Fruit fly (Drosophila melanogaster) whole organism, embryonic: ENCODE measurements around the gene kin17.

Experiments used
- Atf6 ChIP-seq: fragments of 200-800 bp; sonication (Bioruptor generic); IDR thresholded peaks from 2 replicates; pipeline ENCODE4 v1.3.6; 2022; ENCODE audit warnings: missing biosample characterization, missing genetic modification characterization
- BtbVII ChIP-seq: fragments of 200-800 bp; sonication (Bioruptor generic); optimal IDR thresholded peaks from 3 replicates; lab custom pipeline; 2017; ENCODE audit warnings: missing biosample characterization, mild to moderate bottlenecking, missing genetic modification characterization
- CG10147 ChIP-seq: fragments of 200-800 bp; sonication (Bioruptor generic); optimal IDR thresholded peaks from 2 replicates; lab custom pipeline; 2019; ENCODE audit warnings: missing biosample characterization, mild to moderate bottlenecking, missing genetic modification characterization, moderate library complexity
- CG10543 ChIP-seq: fragments of 200-800 bp; sonication (Bioruptor generic); optimal IDR thresholded peaks from 3 replicates; lab custom pipeline; 2017; ENCODE audit warnings: missing biosample characterization, mild to moderate bottlenecking, missing genetic modification characterization, moderate library complexity
- CG10959 ChIP-seq: fragments of 200-800 bp; sonication (Bioruptor generic); IDR thresholded peaks from 2 replicates; pipeline ENCODE4 v1.3.6; 2022; ENCODE audit warnings: missing biosample characterization, missing genetic modification characterization
- CG12769 ChIP-seq: fragments of 200-800 bp; sonication (Bioruptor generic); optimal IDR thresholded peaks from 2 replicates; lab custom pipeline; 2019; ENCODE audit warnings: missing biosample characterization, mild to moderate bottlenecking, missing genetic modification characterization, moderate library complexity
- CG13287 ChIP-seq: fragments of 200-800 bp; sonication (Bioruptor generic); IDR thresholded peaks from 2 replicates; pipeline ENCODE4 v1.3.6; 2022; ENCODE audit warnings: missing biosample characterization, missing genetic modification characterization; ENCODE audit not compliant: partially characterized antibody
- CG13894 ChIP-seq: fragments of 200-800 bp; sonication (Bioruptor generic); optimal IDR thresholded peaks from 3 replicates; lab custom pipeline; 2018; ENCODE audit warnings: missing biosample characterization, mild to moderate bottlenecking, missing genetic modification characterization, moderate library complexity
- CG15514 ChIP-seq: fragments of 200-800 bp; sonication (Bioruptor generic); optimal IDR thresholded peaks from 3 replicates; lab custom pipeline; 2017; ENCODE audit warnings: missing biosample characterization, missing genetic modification characterization, mild to moderate bottlenecking, moderate library complexity, missing genetic modification reagents
- CG18599 ChIP-seq: fragments of 200-800 bp; sonication (Bioruptor generic); optimal IDR thresholded peaks from 3 replicates; lab custom pipeline; 2017; ENCODE audit warnings: missing biosample characterization, missing genetic modification characterization, mild to moderate bottlenecking, moderate library complexity, missing genetic modification reagents
- CG2712 ChIP-seq: fragments of 200-800 bp; optimal IDR thresholded peaks from 3 replicates; lab custom pipeline; 2019; ENCODE audit warnings: missing biosample characterization, mild to moderate bottlenecking, missing genetic modification characterization, moderate library complexity
- CG30403 ChIP-seq: fragments of 200-800 bp; sonication (Bioruptor generic); optimal IDR thresholded peaks from 3 replicates; lab custom pipeline; 2016; ENCODE audit warnings: missing biosample characterization, missing genetic modification characterization
- CG31388 ChIP-seq: fragments of 200-800 bp; sonication (Bioruptor generic); optimal IDR thresholded peaks from 2 replicates; lab custom pipeline; 2016; ENCODE audit warnings: missing biosample characterization, missing genetic modification characterization
- CG3281 ChIP-seq: fragments of 200-800 bp; sonication (Bioruptor generic); optimal IDR thresholded peaks from 3 replicates; lab custom pipeline; 2017; ENCODE audit warnings: missing biosample characterization, mild to moderate bottlenecking, missing genetic modification characterization
- CG33213 ChIP-seq: fragments of 200-800 bp; sonication (Bioruptor generic); optimal IDR thresholded peaks from 3 replicates; lab custom pipeline; 2016; ENCODE audit warnings: missing biosample characterization, missing genetic modification characterization
- CG5180 ChIP-seq: fragments of 200-800 bp; sonication (Bioruptor generic); optimal IDR thresholded peaks from 3 replicates; lab custom pipeline; 2017; ENCODE audit warnings: missing biosample characterization, missing genetic modification characterization, mild to moderate bottlenecking, moderate library complexity, missing genetic modification reagents
- CG6654 ChIP-seq: fragments of 200-800 bp; sonication (Bioruptor generic); optimal IDR thresholded peaks from 2 replicates; lab custom pipeline; 2017; ENCODE audit warnings: missing biosample characterization, mild to moderate bottlenecking, missing genetic modification characterization
- CG8290 ChIP-seq, 3 experiments: fragments of 200-800 bp; sonication (Bioruptor generic); optimal IDR thresholded peaks; 2 replicates each; lab custom pipeline; 2016 to 2019; ENCODE audit warnings: missing biosample characterization in 3 of 3, missing genetic modification characterization in 3 of 3, mild to moderate bottlenecking in 2 of 3, moderate library complexity in 1 of 3
- D19A ChIP-seq: fragments of 200-800 bp; optimal IDR thresholded peaks from 3 replicates; lab custom pipeline; 2019; ENCODE audit warnings: missing biosample characterization, mild to moderate bottlenecking, missing genetic modification characterization, moderate library complexity
- Deaf1 ChIP-seq: fragments of 200-800 bp; optimal IDR thresholded peaks from 3 replicates; lab custom pipeline; 2019; ENCODE audit warnings: missing biosample characterization, mild to moderate bottlenecking, missing genetic modification characterization, moderate library complexity
- Gsc ChIP-seq: fragments of 200-800 bp; sonication (Bioruptor generic); IDR thresholded peaks from 2 replicates; pipeline ENCODE4 v1.3.6; 2022; ENCODE audit warnings: missing biosample characterization, missing genetic modification characterization
- H2.0 ChIP-seq: fragments of 200-800 bp; sonication (Bioruptor generic); IDR thresholded peaks from 2 replicates; pipeline ENCODE4 v1.3.6; 2022; ENCODE audit warnings: missing biosample characterization, missing genetic modification characterization
- Hand ChIP-seq: fragments of 200-800 bp; sonication (Bioruptor generic); optimal IDR thresholded peaks from 2 replicates; lab custom pipeline; 2017; ENCODE audit warnings: mild to moderate bottlenecking, missing biosample characterization, missing genetic modification reagents, missing genetic modification characterization
- Hmr ChIP-seq: fragments of 200-800 bp; sonication (Bioruptor generic); optimal IDR thresholded peaks from 3 replicates; lab custom pipeline; 2017; ENCODE audit warnings: mild to moderate bottlenecking, missing biosample characterization, missing genetic modification reagents, missing genetic modification characterization
- Hr78 ChIP-seq, 2 experiments: fragments of 200-800 bp in 1 of 2; fragments of >200 bp in 1 of 2; sonication (Bioruptor generic) in 1 of 2; optimal IDR thresholded peaks; 2 replicates each; lab custom pipeline; 2017 to 2019; ENCODE audit warnings: missing biosample characterization in 2 of 2, missing genetic modification characterization in 2 of 2, mild to moderate bottlenecking in 1 of 2, moderate library complexity in 1 of 2
- Lim3 ChIP-seq: fragments of 200-800 bp; sonication (Bioruptor generic); IDR thresholded peaks from 2 replicates; pipeline ENCODE4 v1.3.6; 2022; ENCODE audit warnings: missing biosample characterization, missing genetic modification characterization
- Med ChIP-seq: fragments of 200-800 bp; sonication (Bioruptor generic); peaks from one replicate; lab custom pipeline; 2016; ENCODE audit warnings: missing biosample characterization, missing genetic modification characterization, mild to moderate bottlenecking, inconsistent platforms, moderate library complexity
- Rfx ChIP-seq: fragments of 200-800 bp; sonication (Bioruptor generic); IDR thresholded peaks from 2 replicates; pipeline ENCODE4 v1.3.6; 2022; ENCODE audit warnings: missing biosample characterization, missing genetic modification characterization
- Sin3A ChIP-seq: fragments of >200 bp; optimal IDR thresholded peaks from 2 replicates; lab custom pipeline; 2018
- bab2 ChIP-seq: fragments of 200-800 bp; sonication (Bioruptor generic); optimal IDR thresholded peaks from 2 replicates; lab custom pipeline; 2016; ENCODE audit warnings: missing biosample characterization, missing genetic modification characterization
- caup ChIP-seq: fragments of 200-800 bp; sonication (Bioruptor generic); optimal IDR thresholded peaks from 3 replicates; lab custom pipeline; 2017; ENCODE audit warnings: missing biosample characterization, mild to moderate bottlenecking, missing genetic modification characterization, moderate library complexity; ENCODE audit not compliant: severe bottlenecking
- cg ChIP-seq: fragments of 200-800 bp; sonication (Bioruptor generic); optimal IDR thresholded peaks from 3 replicates; lab custom pipeline; 2019; ENCODE audit warnings: missing biosample characterization, mild to moderate bottlenecking, missing genetic modification characterization, moderate library complexity
- crc ChIP-seq: fragments of 200-800 bp; sonication (Bioruptor generic); optimal IDR thresholded peaks from 2 replicates; lab custom pipeline; 2016; ENCODE audit warnings: missing biosample characterization, missing genetic modification characterization
- dmrt11E ChIP-seq: fragments of 200-800 bp; sonication (Bioruptor generic); optimal IDR thresholded peaks from 3 replicates; lab custom pipeline; 2018; ENCODE audit warnings: missing biosample characterization, mild to moderate bottlenecking, missing genetic modification characterization, moderate library complexity
- en ChIP-seq: fragments of 200-800 bp; sonication (Bioruptor generic); optimal IDR thresholded peaks from 2 replicates; lab custom pipeline; 2016; ENCODE audit warnings: missing biosample characterization, missing genetic modification characterization
- lab ChIP-seq: fragments of 200-800 bp; sonication (Bioruptor generic); optimal IDR thresholded peaks from 3 replicates; lab custom pipeline; 2017; ENCODE audit warnings: missing biosample characterization, missing genetic modification characterization, mild to moderate bottlenecking, moderate library complexity, missing genetic modification reagents
- pum ChIP-seq: fragments of 200-800 bp; sonication (Bioruptor generic); optimal IDR thresholded peaks from 2 replicates; lab custom pipeline; 2016; ENCODE audit warnings: missing biosample characterization, missing genetic modification characterization
- ranshi ChIP-seq: fragments of 200-800 bp; sonication (Bioruptor generic); IDR thresholded peaks from 2 replicates; pipeline ENCODE4 v1.3.6; 2022; ENCODE audit warnings: missing biosample characterization, missing genetic modification characterization
- schlank ChIP-seq: fragments of 200-800 bp; sonication (Bioruptor generic); optimal IDR thresholded peaks from 2 replicates; lab custom pipeline; 2018; ENCODE audit warnings: missing biosample characterization, mild to moderate bottlenecking, missing genetic modification characterization
- sens ChIP-seq: fragments of 200-800 bp; sonication (Bioruptor generic); peaks from one replicate; lab custom pipeline; 2016; ENCODE audit warnings: missing biosample characterization, missing genetic modification characterization
- slou ChIP-seq: fragments of 200-800 bp; sonication (Bioruptor generic); optimal IDR thresholded peaks from 3 replicates; lab custom pipeline; 2016; ENCODE audit warnings: missing biosample characterization, missing genetic modification characterization
- sob ChIP-seq: fragments of 200-800 bp; sonication (Bioruptor generic); IDR thresholded peaks from 2 replicates; pipeline ENCODE4 v1.3.6; 2022; ENCODE audit warnings: missing biosample characterization, missing genetic modification characterization
- unc-4 ChIP-seq: fragments of 200-800 bp; sonication (Bioruptor generic); IDR thresholded peaks from 2 replicates; pipeline ENCODE4 v1.3.6; 2022; ENCODE audit warnings: missing biosample characterization, missing genetic modification characterization; ENCODE audit not compliant: partially characterized antibody
- vvl ChIP-seq: fragments of 200-800 bp; sonication (Bioruptor generic); IDR thresholded peaks from 2 replicates; pipeline ENCODE4 v1.3.6; 2022; ENCODE audit warnings: missing biosample characterization, missing genetic modification characterization
- zfh2 ChIP-seq: fragments of 200-800 bp; sonication (Bioruptor generic); optimal IDR thresholded peaks from 2 replicates; lab custom pipeline; 2016; ENCODE audit warnings: missing biosample characterization, missing genetic modification characterization

The kin17 gene

DNA sequence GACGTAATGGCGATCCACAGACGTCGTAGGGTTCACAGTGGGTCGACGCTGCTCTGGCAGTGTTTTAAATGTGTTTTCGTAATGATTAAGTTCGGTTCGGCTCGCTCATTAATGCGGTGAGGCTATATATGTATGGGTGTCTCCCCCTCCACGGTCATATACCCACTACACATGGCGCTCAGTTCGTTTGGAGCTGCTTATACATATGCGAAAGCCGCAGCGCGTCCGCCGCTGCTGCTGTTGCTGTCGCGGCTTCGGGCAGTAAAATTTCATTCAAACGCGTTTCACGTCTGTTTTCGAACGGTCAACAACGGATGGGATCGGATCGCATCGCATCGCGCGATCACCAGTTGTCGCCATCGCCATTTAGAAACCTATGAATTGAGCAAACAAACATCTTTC lies 29.4 kb downstream of the kin17 start (continued):
- TF ChIP-seq CG13894 (tag; lab: Kevin White, UChicago) (peak; percentile 45), Hmr (GFP tag; lab: Kevin White, UChicago) (peak; percentile 23), crc (GFP tag; lab: Kevin White, UChicago) (no peak), CG6654 (no peak), BtbVII (GFP tag; lab: Kevin White, UChicago) (no peak), CG31388 (GFP tag; lab: Kevin White, UChicago) (no peak), ranshi (0 out of 2 replicates have a peak, but pooled peaks have one; percentile 14), dmrt11E (tag; lab: Kevin White, UChicago) (no peak), CG8290 (GFP tag; optimal IDR thresholded peaks at IDR 0.05; lab: Kevin White, UChicago) (no peak), CG8290 (tag; optimal IDR thresholded peaks at IDR 0.05; lab: Kevin White, UChicago) (peak in 1 of 2 experiments; percentile 34), Gsc (GFP tag; lab: Robert Waterston, UW) (no peak), CG18599 (GFP tag; lab: Kevin White, UChicago) (no peak), Atf6 (GFP tag; lab: Robert Waterston, UW) (0 out of 2 replicates have a peak, but pooled peaks have one; percentile 18), Med (GFP tag; lab: Kevin White, UChicago) (peak; percentile 72), Lim3 (GFP tag; lab: Robert Waterston, UW) (no peak), cg (peak; percentile 53), CG10959 (no peak), CG33213 (GFP tag; lab: Kevin White, UChicago) (no peak), unc-4 (GFP tag; lab: Robert Waterston, UW) (0 out of 2 replicates have a peak, but pooled peaks have one; percentile 19), sens (GFP tag; lab: Kevin White, UChicago) (peak; percentile 65), en (GFP tag; lab: Kevin White, UChicago) (no peak), Rfx (0 out of 2 replicates have a peak, but pooled peaks have one; percentile 27), CG30403 (GFP tag; lab: Kevin White, UChicago) (no peak), lab (GFP tag; lab: Kevin White, UChicago) (peak; percentile 38), Deaf1 (tag; lab: Kevin White, UChicago) (peak; percentile 41), schlank (tag; lab: Kevin White, UChicago) (no peak), D19A (tag; lab: Kevin White, UChicago) (no peak), Sin3A (lab: Kevin White, UChicago) (no peak), vvl (peak; percentile 74), zfh2 (GFP tag; lab: Kevin White, UChicago) (no peak), CG2712 (tag; lab: Kevin White, UChicago) (no peak), CG10147 (GFP tag; lab: Kevin White, UChicago) (peak; percentile 17), CG5180 (GFP tag; lab: Kevin White, UChicago) (peak; percentile 89), caup (GFP tag; lab: Kevin White, UChicago) (no peak), CG13287 (GFP tag; lab: Robert Waterston, UW) (peak; percentile 26; the same call in 1 of the 2 replicates), CG15514 (GFP tag; lab: Kevin White, UChicago) (peak; percentile 14), CG12769 (tag; lab: Kevin White, UChicago) (peak; percentile 81), bab2 (no peak), H2.0 (GFP tag; lab: Robert Waterston, UW) (no peak), CG3281 (no peak), pum (GFP tag; lab: Kevin White, UChicago) (no peak), Hand (GFP tag; lab: Kevin White, UChicago) (no peak), sob (GFP tag; lab: Robert Waterston, UW) (peak; percentile 38; the same call in 1 of the 2 replicates), Hr78 (GFP tag; optimal IDR thresholded peaks at IDR 0.05; lab: Kevin White, UChicago) (peak in 1 of 2 experiments; percentile 83), slou (no peak), CG10543 (peak; percentile 77)
- TF ChIP-seq, all 482 proteins: peak for 33
